Worm (Caenorhabditis elegans): ENCODE data around the gene unc-36.

Gene unc-36

DNA sequence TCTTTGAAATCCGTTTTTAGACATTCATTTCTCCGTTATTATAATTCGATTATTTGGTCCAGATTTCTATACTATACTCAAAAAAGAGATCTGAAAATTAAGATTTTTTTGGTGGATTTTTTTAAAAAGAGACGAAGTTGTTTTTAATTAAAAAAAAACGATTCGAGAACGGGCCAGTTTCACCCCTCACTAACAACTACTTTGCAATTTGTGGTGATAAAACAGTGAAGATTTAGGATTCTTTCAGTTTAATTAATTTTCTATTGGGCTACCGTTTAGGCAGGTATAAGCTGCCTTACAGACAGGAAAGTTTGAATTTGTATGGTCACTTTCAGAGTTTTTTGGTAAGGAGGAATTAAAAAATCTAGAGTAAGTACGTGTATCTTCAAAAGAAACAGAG lies at the start of gene unc-36:
Gene unc-36 (minus strand): TSS at position 101 of the 400 bp plus-strand sequence.
- TF ChIP-seq ztf-23 (GFP tag; IDR thresholded peaks at IDR 0.05) (no peak), klf-2 (GFP tag; conservative IDR thresholded peaks at IDR 0.05) (no peak), med-1 (GFP tag; optimal IDR thresholded peaks at IDR 0.05; ENCODE audit: insufficient read depth) (no peak), ztf-29 (GFP tag; IDR thresholded peaks at IDR 0.05) (no peak), T22C8.4 (GFP tag; IDR thresholded peaks at IDR 0.05) (no peak), tab-1 (GFP tag; IDR thresholded peaks at IDR 0.05) (no peak), ref-1 (GFP tag; conservative IDR thresholded peaks at IDR 0.05) (no peak), cog-1 (tag; optimal IDR thresholded peaks at IDR 0.05) (no peak), flt-1 (GFP tag; IDR thresholded peaks at IDR 0.05) (no peak)

DNA sequence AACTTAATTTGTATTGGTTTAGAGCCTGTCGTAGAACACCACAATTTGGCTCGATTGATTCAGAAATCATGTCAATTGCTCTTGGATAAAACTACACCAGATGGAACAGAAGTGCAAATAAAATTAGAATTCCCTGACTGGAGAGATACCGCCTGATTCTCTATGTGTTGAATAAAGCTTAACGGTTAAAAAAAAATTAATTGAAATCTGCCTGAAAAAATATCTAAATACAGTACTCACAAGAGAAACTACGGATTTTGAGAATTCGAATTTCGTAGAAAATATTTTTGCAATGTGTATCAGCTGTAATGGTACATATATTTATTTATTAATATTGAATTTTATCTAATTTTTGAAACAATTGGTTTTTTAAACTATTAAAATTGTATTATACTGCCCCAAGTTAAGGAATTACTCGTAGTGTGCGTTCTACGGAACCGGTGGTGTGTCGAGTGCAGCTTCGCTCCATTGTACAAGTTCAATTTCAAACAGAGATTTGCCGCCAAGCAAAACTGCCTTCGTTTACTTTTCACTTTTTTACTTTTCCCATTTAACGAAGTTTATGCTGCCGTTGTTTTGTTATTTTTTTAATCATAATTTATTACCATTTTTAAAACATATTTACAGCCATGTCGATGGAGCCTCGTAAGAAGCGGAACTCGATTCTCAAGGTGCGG lies 49.1 kb upstream of the unc-36 start, which contains the start of gene knl-1:
Gene knl-1 (plus strand): TSS at position 626 of the 677 bp plus-strand sequence.
- TF ChIP-seq klf-2 (GFP tag; conservative IDR thresholded peaks at IDR 0.05) (no peak), flt-1 (GFP tag; IDR thresholded peaks at IDR 0.05) (0 out of 2 replicates have a peak, but pooled peaks have one; percentile 33), T22C8.4 (GFP tag; IDR thresholded peaks at IDR 0.05) (no peak), ztf-23 (GFP tag; IDR thresholded peaks at IDR 0.05) (peak; percentile 73), ref-1 (GFP tag; conservative IDR thresholded peaks at IDR 0.05) (no peak)

DNA sequence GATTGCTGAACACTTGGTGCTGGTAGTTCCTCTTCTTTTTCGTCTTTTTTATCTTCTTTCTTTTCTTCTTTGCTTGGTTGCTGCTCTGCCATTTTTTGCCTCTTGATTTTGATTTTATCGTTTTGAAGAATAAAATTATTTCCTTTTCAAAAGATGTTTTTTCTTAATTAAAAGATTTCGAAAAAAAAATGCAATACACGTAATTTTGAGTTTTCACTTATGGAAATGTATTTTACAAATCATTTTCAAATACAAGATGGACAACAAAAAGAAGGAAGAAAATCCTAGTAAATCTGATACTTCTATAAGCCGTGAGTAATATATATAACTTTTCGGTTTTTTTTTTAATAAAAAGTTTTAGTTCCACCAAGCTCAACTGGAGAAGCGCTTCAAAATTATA lies 48.4 kb upstream of the unc-36 start, which contains the start of the genes C02F5.10 and C02F5.2:
Gene C02F5.10 (minus strand): TSS at position 101 of the 400 bp plus-strand sequence.
Gene C02F5.2 (plus strand): TSS at position 239 of the 400 bp plus-strand sequence.
- TF ChIP-seq med-1 (GFP tag; optimal IDR thresholded peaks at IDR 0.05; ENCODE audit: insufficient read depth) (no peak), flt-1 (GFP tag; IDR thresholded peaks at IDR 0.05) (no peak), ref-1 (GFP tag; conservative IDR thresholded peaks at IDR 0.05) (no peak), ztf-23 (GFP tag; IDR thresholded peaks at IDR 0.05) (no peak), tab-1 (GFP tag; IDR thresholded peaks at IDR 0.05) (no peak)

DNA sequence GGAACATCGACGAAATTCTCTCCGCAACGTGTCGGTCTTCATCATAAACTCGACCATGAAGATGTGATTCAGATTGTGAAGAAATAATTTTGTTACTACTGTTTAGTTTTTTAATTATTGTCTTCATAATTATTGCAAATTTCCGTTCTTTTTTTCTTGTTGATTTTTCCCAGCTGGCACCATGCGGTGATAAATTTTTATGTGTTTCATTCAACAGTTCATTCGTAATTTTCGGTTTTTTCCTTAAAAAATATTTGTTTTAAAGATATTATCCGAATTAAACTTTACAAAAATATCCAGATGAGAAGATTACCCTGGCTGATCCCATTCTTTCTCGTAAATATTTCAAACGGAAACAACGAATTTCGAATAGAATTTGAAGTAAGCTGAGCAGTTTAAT lies 46.0 kb upstream of the unc-36 start, which contains the start of gene C02F5.13:
Gene C02F5.13 (plus strand): TSS at position 301 of the 400 bp plus-strand sequence.
- TF ChIP-seq ref-1 (GFP tag; conservative IDR thresholded peaks at IDR 0.05) = no peak
- no peak for TF ChIP-seq flt-1 (GFP tag; IDR thresholded peaks at IDR 0.05)
- no peak for TF ChIP-seq cog-1 (tag; optimal IDR thresholded peaks at IDR 0.05)
- TF ChIP-seq ztf-23 (GFP tag; IDR thresholded peaks at IDR 0.05) = no peak
- no peak for TF ChIP-seq T22C8.4 (GFP tag; IDR thresholded peaks at IDR 0.05)
- no peak for TF ChIP-seq tab-1 (GFP tag; IDR thresholded peaks at IDR 0.05)
- no peak for TF ChIP-seq med-1 (GFP tag; optimal IDR thresholded peaks at IDR 0.05; ENCODE audit: insufficient read depth)

DNA sequence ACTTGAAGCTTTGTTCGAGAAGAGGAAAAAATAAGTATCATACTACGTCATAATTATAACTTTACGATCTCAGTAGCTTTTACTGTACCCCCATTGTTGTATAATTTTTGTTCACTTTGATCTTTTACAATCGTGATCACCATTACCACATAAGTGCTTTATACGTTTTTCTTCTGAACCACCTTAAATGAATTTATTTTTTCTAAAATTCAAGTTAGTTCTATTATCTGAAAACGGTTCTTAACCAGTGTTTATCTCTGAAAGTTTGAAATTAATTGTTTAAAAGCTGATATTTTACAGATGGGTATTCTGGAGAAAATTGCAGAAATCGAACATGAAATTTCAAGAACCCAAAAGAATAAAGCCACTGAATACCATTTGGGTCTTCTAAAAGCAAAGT lies 44.6 kb upstream of the unc-36 start, which contains the start of gene C02F5.3:
Gene C02F5.3 (plus strand): TSS at position 301 of the 400 bp plus-strand sequence.
- TF ChIP-seq tab-1 (GFP tag; IDR thresholded peaks at IDR 0.05) = no peak
- no peak for TF ChIP-seq cog-1 (tag; optimal IDR thresholded peaks at IDR 0.05)
- TF ChIP-seq ztf-23 (GFP tag; IDR thresholded peaks at IDR 0.05) = no peak
- no peak for TF ChIP-seq klf-2 (GFP tag; conservative IDR thresholded peaks at IDR 0.05)
- no peak for TF ChIP-seq flt-1 (GFP tag; IDR thresholded peaks at IDR 0.05)
- TF ChIP-seq T22C8.4 (GFP tag; IDR thresholded peaks at IDR 0.05) = no peak
- no peak for TF ChIP-seq ref-1 (GFP tag; conservative IDR thresholded peaks at IDR 0.05)
- TF ChIP-seq med-1 (GFP tag; optimal IDR thresholded peaks at IDR 0.05; ENCODE audit: insufficient read depth) = no peak
- no peak for TF ChIP-seq ztf-29 (GFP tag; IDR thresholded peaks at IDR 0.05)

DNA sequence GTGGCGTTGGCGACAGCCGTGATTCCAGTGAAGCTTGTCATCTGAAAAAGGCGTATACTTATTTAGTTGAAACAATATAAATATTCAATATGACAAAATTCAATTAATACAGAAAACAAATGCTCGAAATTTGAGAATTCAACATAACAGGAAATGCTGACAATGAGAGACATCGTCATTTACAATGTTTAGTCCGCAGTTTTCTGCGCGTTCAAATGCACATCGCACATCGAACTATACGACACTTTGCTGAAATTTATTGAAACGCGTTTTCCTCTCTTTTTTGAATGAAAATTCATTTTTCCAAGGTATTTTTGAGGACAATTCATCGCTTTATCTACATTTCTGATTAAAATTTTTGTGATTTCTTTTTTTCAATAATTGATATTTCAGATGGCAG lies 43.0 kb upstream of the unc-36 start, which contains the start of the genes pbs-6 and cids-1:
Gene pbs-6 (minus strand): TSS at position 41 of the 400 bp plus-strand sequence.
Gene cids-1 (plus strand): TSS at position 394 of the 400 bp plus-strand sequence.
- TF ChIP-seq flt-1 (GFP tag; IDR thresholded peaks at IDR 0.05) (no peak), ztf-23 (GFP tag; IDR thresholded peaks at IDR 0.05) (no peak), tab-1 (GFP tag; IDR thresholded peaks at IDR 0.05) (no peak), cog-1 (tag; optimal IDR thresholded peaks at IDR 0.05) (no peak), ztf-29 (GFP tag; IDR thresholded peaks at IDR 0.05) (no peak), klf-2 (GFP tag; conservative IDR thresholded peaks at IDR 0.05) (no peak), med-1 (GFP tag; optimal IDR thresholded peaks at IDR 0.05; ENCODE audit: insufficient read depth) (no peak), T22C8.4 (GFP tag; IDR thresholded peaks at IDR 0.05) (no peak)

DNA sequence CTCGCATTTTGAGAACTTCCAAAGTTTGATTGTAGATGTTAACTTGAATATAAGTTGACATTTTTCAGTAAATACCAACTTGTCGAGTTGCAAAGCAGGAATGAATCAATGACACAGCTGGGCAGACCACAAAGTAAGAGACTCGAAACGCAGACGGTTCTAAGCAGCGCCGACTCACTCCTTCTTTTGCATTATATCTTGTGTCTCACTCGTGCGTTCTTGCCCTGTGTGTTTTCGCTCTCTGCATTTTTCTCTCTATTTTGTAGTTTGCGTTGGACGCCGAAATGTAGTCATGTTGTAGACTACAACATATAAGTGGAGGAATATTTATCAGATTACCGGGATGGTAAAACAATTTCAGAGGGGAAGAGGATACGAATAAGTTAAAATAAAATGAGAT lies 41.8 kb upstream of the unc-36 start, which contains the start of gene C02F5.12:
Gene C02F5.12 (minus strand): TSS at position 221 of the 400 bp plus-strand sequence.
- no peak for TF ChIP-seq med-1 (GFP tag; optimal IDR thresholded peaks at IDR 0.05; ENCODE audit: insufficient read depth)
- TF ChIP-seq ztf-23 (GFP tag; IDR thresholded peaks at IDR 0.05) = no peak
- no peak for TF ChIP-seq tab-1 (GFP tag; IDR thresholded peaks at IDR 0.05)
- TF ChIP-seq klf-2 (GFP tag; conservative IDR thresholded peaks at IDR 0.05) = no peak
- TF ChIP-seq T22C8.4 (GFP tag; IDR thresholded peaks at IDR 0.05) = no peak
- TF ChIP-seq flt-1 (GFP tag; IDR thresholded peaks at IDR 0.05) = no peak
- TF ChIP-seq ref-1 (GFP tag; conservative IDR thresholded peaks at IDR 0.05) = no peak

DNA sequence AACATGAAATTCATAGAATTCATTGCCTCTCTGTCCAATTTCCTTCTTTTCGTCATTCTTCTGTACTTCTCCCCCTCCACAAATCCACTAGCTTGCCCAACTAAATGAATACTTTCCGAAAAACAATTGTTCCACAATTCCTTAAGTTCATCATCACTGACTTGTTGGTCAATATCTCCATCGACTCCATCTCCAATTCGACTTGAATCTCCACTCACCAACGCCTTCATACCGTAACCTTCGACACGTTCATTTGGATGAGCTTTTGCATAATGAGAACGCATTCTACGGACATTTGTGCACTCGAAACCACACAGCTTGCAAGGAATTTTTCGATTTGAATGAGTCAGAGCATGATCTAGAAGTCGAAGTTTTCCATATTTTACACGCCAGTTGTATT lies 39.9 kb upstream of the unc-36 start:
- TF ChIP-seq klf-2 (GFP tag; conservative IDR thresholded peaks at IDR 0.05) (no peak), flt-1 (GFP tag; IDR thresholded peaks at IDR 0.05) (no peak), cog-1 (tag; optimal IDR thresholded peaks at IDR 0.05) (no peak), ztf-23 (GFP tag; IDR thresholded peaks at IDR 0.05) (no peak), ztf-29 (GFP tag; IDR thresholded peaks at IDR 0.05) (no peak), tab-1 (GFP tag; IDR thresholded peaks at IDR 0.05) (no peak), med-1 (GFP tag; optimal IDR thresholded peaks at IDR 0.05; ENCODE audit: insufficient read depth) (no peak), T22C8.4 (GFP tag; IDR thresholded peaks at IDR 0.05) (no peak), ref-1 (GFP tag; conservative IDR thresholded peaks at IDR 0.05) (no peak)

DNA sequence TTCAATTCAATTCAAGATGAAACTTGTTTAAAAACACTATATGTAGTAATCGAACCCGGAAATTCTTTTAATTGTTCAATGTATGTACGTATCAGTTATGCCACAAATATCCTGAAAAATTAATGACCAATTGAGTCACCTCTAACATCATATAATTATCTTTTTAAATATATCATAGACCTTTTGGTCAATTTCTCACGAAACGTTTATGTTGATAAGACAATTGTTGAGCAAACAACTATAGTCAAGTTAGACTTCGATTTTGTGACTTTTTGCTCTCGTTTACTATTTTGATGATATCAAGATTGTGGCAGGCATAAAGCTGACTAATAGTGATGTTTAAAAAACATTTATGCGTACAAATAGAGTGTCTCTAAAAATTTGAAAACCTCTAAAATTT lies 39.2 kb upstream of the unc-36 start:
- TF ChIP-seq ztf-29 (GFP tag; IDR thresholded peaks at IDR 0.05) = no peak
- TF ChIP-seq cog-1 (tag; optimal IDR thresholded peaks at IDR 0.05) = no peak
- TF ChIP-seq klf-2 (GFP tag; conservative IDR thresholded peaks at IDR 0.05) = no peak

DNA sequence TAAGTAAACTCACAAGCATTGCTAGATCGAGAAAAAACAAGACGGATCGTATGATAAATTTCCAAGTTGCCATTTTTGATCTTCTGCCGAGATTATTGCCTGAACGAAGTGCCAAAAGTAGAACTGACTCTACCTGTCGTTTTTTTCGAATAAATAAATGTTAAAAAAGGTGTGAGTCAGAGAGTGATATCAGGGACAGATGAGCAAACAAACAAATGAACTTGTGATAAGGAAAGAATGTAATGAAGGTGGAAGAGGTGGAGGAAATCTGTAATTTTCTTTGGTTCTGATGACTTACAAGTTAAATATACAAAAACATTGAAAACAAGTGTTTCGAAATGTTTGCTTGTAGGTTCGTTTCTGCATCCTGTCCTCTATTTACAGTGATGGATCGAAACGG lies 38.3 kb upstream of the unc-36 start, which contains the start of gene tsp-1:
Gene tsp-1 (minus strand): TSS at position 99 of the 400 bp plus-strand sequence.
- TF ChIP-seq med-1 (GFP tag; optimal IDR thresholded peaks at IDR 0.05; ENCODE audit: insufficient read depth) (no peak), ztf-23 (GFP tag; IDR thresholded peaks at IDR 0.05) (no peak), T22C8.4 (GFP tag; IDR thresholded peaks at IDR 0.05) (no peak), cog-1 (tag; optimal IDR thresholded peaks at IDR 0.05) (no peak), klf-2 (GFP tag; conservative IDR thresholded peaks at IDR 0.05) (no peak)

All from whole organism, midembryonic.